Fruit fly (Drosophila melanogaster) whole organism, embryonic: Measurements from ENCODE around the gene BckdhA.
A peak's percentile ranks its signal among the peaks of the same experiment; 100 is the strongest.

Experiments
- ATbp ChIP-seq: fragments of 200-800 bp; sonication (Bioruptor generic); optimal IDR thresholded peaks from 2 replicates; lab custom pipeline; 2017; ENCODE audit warnings: missing biosample characterization, mild to moderate bottlenecking, missing genetic modification characterization, missing genetic modification reagents
- Abd-B ChIP-seq: fragments of 200-800 bp; sonication (Bioruptor generic); optimal IDR thresholded peaks from 2 replicates; lab custom pipeline; 2018; ENCODE audit warnings: missing biosample characterization, mild to moderate bottlenecking, missing genetic modification characterization, moderate library complexity
- Adf1 ChIP-seq: fragments of 200-800 bp; sonication (Bioruptor generic); IDR thresholded peaks from 2 replicates; pipeline ENCODE4 v1.3.6; 2022; ENCODE audit warnings: missing biosample characterization, missing genetic modification characterization
- Atf6 ChIP-seq: fragments of 200-800 bp; sonication (Bioruptor generic); IDR thresholded peaks from 2 replicates; pipeline ENCODE4 v1.3.6; 2022; ENCODE audit warnings: missing biosample characterization, missing genetic modification characterization
- CG1024 ChIP-seq: fragments of 200-800 bp; sonication (Bioruptor generic); IDR thresholded peaks from 2 replicates; pipeline ENCODE4 v1.3.6; 2022; ENCODE audit warnings: missing biosample characterization, missing genetic modification characterization
- CG10543 ChIP-seq: fragments of 200-800 bp; sonication (Bioruptor generic); optimal IDR thresholded peaks from 3 replicates; lab custom pipeline; 2017; ENCODE audit warnings: missing biosample characterization, mild to moderate bottlenecking, missing genetic modification characterization, moderate library complexity
- CG14667 ChIP-seq: fragments of 200-800 bp; sonication (Bioruptor generic); IDR thresholded peaks from 2 replicates; pipeline ENCODE4 v1.3.6; 2022; ENCODE audit warnings: missing biosample characterization, missing genetic modification characterization
- CG17359 ChIP-seq: fragments of 200-800 bp; sonication (Bioruptor generic); optimal IDR thresholded peaks from 3 replicates; lab custom pipeline; 2018; ENCODE audit warnings: missing biosample characterization, mild to moderate bottlenecking, missing genetic modification characterization, moderate library complexity
- CG17361 ChIP-seq: fragments of 200-800 bp; sonication (Bioruptor generic); IDR thresholded peaks from 3 replicates; pipeline ENCODE4 v1.3.6; 2022; ENCODE audit warnings: missing biosample characterization, missing genetic modification characterization
- CG17385 ChIP-seq: fragments of 200-800 bp; sonication (Bioruptor generic); optimal IDR thresholded peaks from 3 replicates; lab custom pipeline; 2018; ENCODE audit warnings: missing biosample characterization, mild to moderate bottlenecking, missing genetic modification characterization
- CG17568 ChIP-seq: fragments of 200-800 bp; sonication (Bioruptor generic); optimal IDR thresholded peaks from 2 replicates; lab custom pipeline; 2018; ENCODE audit warnings: missing biosample characterization, mild to moderate bottlenecking, missing genetic modification characterization, moderate library complexity
- CG17802 ChIP-seq: fragments of 200-800 bp; sonication (Bioruptor generic); optimal IDR thresholded peaks from 2 replicates; lab custom pipeline; 2018; ENCODE audit warnings: missing biosample characterization, mild to moderate bottlenecking, missing genetic modification characterization, moderate library complexity
- CG2120 ChIP-seq: fragments of 200-800 bp; sonication (Bioruptor generic); optimal IDR thresholded peaks from 3 replicates; lab custom pipeline; 2016; ENCODE audit warnings: missing biosample characterization, missing genetic modification characterization
- CG2678 ChIP-seq: fragments of 200-800 bp; sonication (Bioruptor generic); optimal IDR thresholded peaks from 3 replicates; lab custom pipeline; 2019; ENCODE audit warnings: missing biosample characterization, mild to moderate bottlenecking, missing genetic modification characterization, moderate library complexity
- CG2712 ChIP-seq: fragments of 200-800 bp; optimal IDR thresholded peaks from 3 replicates; lab custom pipeline; 2019; ENCODE audit warnings: missing biosample characterization, mild to moderate bottlenecking, missing genetic modification characterization, moderate library complexity
- CG2875 ChIP-seq: fragments of 200-800 bp; sonication (Bioruptor generic); optimal IDR thresholded peaks from 2 replicates; lab custom pipeline; 2017; ENCODE audit warnings: missing biosample characterization, mild to moderate bottlenecking, missing genetic modification characterization, missing genetic modification reagents
- CG33213 ChIP-seq: fragments of 200-800 bp; sonication (Bioruptor generic); optimal IDR thresholded peaks from 3 replicates; lab custom pipeline; 2016; ENCODE audit warnings: missing biosample characterization, missing genetic modification characterization
- CG4404 ChIP-seq: fragments of 200-800 bp; sonication (Bioruptor generic); IDR thresholded peaks from 2 replicates; pipeline ENCODE4 v1.3.6; 2022; ENCODE audit warnings: missing biosample characterization, missing genetic modification characterization
- CG4854 ChIP-seq: fragments of 200-800 bp; sonication (Bioruptor generic); optimal IDR thresholded peaks from 2 replicates; lab custom pipeline; 2016; ENCODE audit warnings: missing biosample characterization, missing genetic modification characterization, inconsistent platforms
- CG7372 ChIP-seq: fragments of 200-800 bp; sonication (Bioruptor generic); IDR thresholded peaks from 2 replicates; pipeline ENCODE4 v1.3.6; 2022; ENCODE audit warnings: missing biosample characterization, missing genetic modification characterization
- CG9932 ChIP-seq: fragments of 200-800 bp; sonication (Bioruptor generic); IDR thresholded peaks from 2 replicates; pipeline ENCODE4 v1.3.6; 2022; ENCODE audit warnings: missing biosample characterization, missing genetic modification characterization
- CHES-1-like ChIP-seq: fragments of 200-800 bp; sonication (Bioruptor generic); optimal IDR thresholded peaks from 2 replicates; lab custom pipeline; 2016; ENCODE audit warnings: missing biosample characterization, missing genetic modification characterization
- Dek ChIP-seq: fragments of 200-800 bp; sonication (Bioruptor generic); optimal IDR thresholded peaks from 3 replicates; lab custom pipeline; 2019; ENCODE audit warnings: missing biosample characterization, mild to moderate bottlenecking, missing genetic modification characterization, moderate library complexity
- Doc3 ChIP-seq: fragments of 200-800 bp; sonication (Bioruptor generic); IDR thresholded peaks from 3 replicates; pipeline ENCODE4 v1.3.6; 2022; ENCODE audit warnings: missing biosample characterization, missing genetic modification characterization; ENCODE audit not compliant: partially characterized antibody
- Fer2 ChIP-seq: fragments of 200-800 bp; sonication (Bioruptor generic); optimal IDR thresholded peaks from 2 replicates; lab custom pipeline; 2018; ENCODE audit warnings: missing biosample characterization, mild to moderate bottlenecking, missing genetic modification characterization, moderate library complexity
- H15 ChIP-seq: fragments of 200-800 bp; sonication (Bioruptor generic); IDR thresholded peaks from 3 replicates; pipeline ENCODE4 v1.3.6; 2022; ENCODE audit warnings: missing biosample characterization, missing genetic modification characterization
- Med ChIP-seq: fragments of 200-800 bp; sonication (Bioruptor generic); peaks from one replicate; lab custom pipeline; 2016; ENCODE audit warnings: missing biosample characterization, missing genetic modification characterization, mild to moderate bottlenecking, inconsistent platforms, moderate library complexity
- NfI ChIP-seq: fragments of 200-800 bp; sonication (Bioruptor generic); optimal IDR thresholded peaks from 3 replicates; lab custom pipeline; 2018; ENCODE audit warnings: missing biosample characterization, mild to moderate bottlenecking, missing genetic modification characterization, moderate library complexity
- PHDP ChIP-seq: fragments of 200-800 bp; sonication (Bioruptor generic); optimal IDR thresholded peaks from 3 replicates; lab custom pipeline; 2018; ENCODE audit warnings: missing biosample characterization, mild to moderate bottlenecking, missing genetic modification characterization, moderate library complexity
- Pdp1 ChIP-seq, 2 experiments: fragments of 200-800 bp; sonication (Bioruptor generic); optimal IDR thresholded peaks; 3 replicates each; lab custom pipeline; 2016; ENCODE audit warnings: missing biosample characterization in 2 of 2, missing genetic modification characterization in 2 of 2, mild to moderate bottlenecking in 1 of 2, moderate library complexity in 1 of 2
- Spps ChIP-seq: fragments of 200-800 bp; sonication (Bioruptor generic); optimal IDR thresholded peaks from 2 replicates; lab custom pipeline; 2018; ENCODE audit warnings: missing biosample characterization, mild to moderate bottlenecking, missing genetic modification characterization
- Taf1 ChIP-seq: fragments of 200-800 bp; sonication (Bioruptor generic); IDR thresholded peaks from 2 replicates; pipeline ENCODE4 v1.3.6; 2022; ENCODE audit warnings: missing biosample characterization, missing genetic modification characterization
- amos ChIP-seq: fragments of 200-800 bp; sonication (Bioruptor generic); IDR thresholded peaks from 2 replicates; pipeline ENCODE4 v1.3.6; 2022; ENCODE audit warnings: missing biosample characterization, missing genetic modification characterization; ENCODE audit not compliant: partially characterized antibody
- caup ChIP-seq: fragments of 200-800 bp; sonication (Bioruptor generic); optimal IDR thresholded peaks from 3 replicates; lab custom pipeline; 2017; ENCODE audit warnings: missing biosample characterization, mild to moderate bottlenecking, missing genetic modification characterization, moderate library complexity; ENCODE audit not compliant: severe bottlenecking
- chinmo ChIP-seq: fragments of 200-800 bp; sonication (Bioruptor generic); IDR thresholded peaks from 4 replicates; pipeline ENCODE4 v1.3.6; 2022; ENCODE audit warnings: missing biosample characterization, missing genetic modification characterization; ENCODE audit not compliant: partially characterized antibody
- cwo ChIP-seq: fragments of 200-800 bp; sonication (Bioruptor generic); optimal IDR thresholded peaks from 3 replicates; lab custom pipeline; 2017; ENCODE audit warnings: missing biosample characterization, missing genetic modification characterization, mild to moderate bottlenecking, moderate library complexity, missing genetic modification reagents
- fd64A ChIP-seq: fragments of 200-800 bp; sonication (Bioruptor generic); optimal IDR thresholded peaks from 3 replicates; lab custom pipeline; 2018; ENCODE audit warnings: missing biosample characterization, mild to moderate bottlenecking, missing genetic modification characterization
- lab ChIP-seq: fragments of 200-800 bp; sonication (Bioruptor generic); optimal IDR thresholded peaks from 3 replicates; lab custom pipeline; 2017; ENCODE audit warnings: missing biosample characterization, missing genetic modification characterization, mild to moderate bottlenecking, moderate library complexity, missing genetic modification reagents
- nerfin-2 ChIP-seq: fragments of 200-800 bp; sonication (Bioruptor generic); IDR thresholded peaks from 2 replicates; pipeline ENCODE4 v1.3.6; 2022; ENCODE audit warnings: missing biosample characterization, missing genetic modification characterization; ENCODE audit not compliant: partially characterized antibody
- p53 ChIP-seq: fragments of 200-800 bp; sonication (Bioruptor generic); optimal IDR thresholded peaks from 2 replicates; lab custom pipeline; 2016; ENCODE audit warnings: missing biosample characterization, missing genetic modification characterization
- prd ChIP-seq, 3 experiments: fragments of >200 bp in 2 of 3; fragments of 200-800 bp in 1 of 3; sonication (Bioruptor generic) in 1 of 3; optimal IDR thresholded peaks in 2 of 3; IDR thresholded peaks in 1 of 3; 2 replicates in 2 of 3; 3 replicates in 1 of 3; pipeline versions ENCODE4 v1.3.6 to Lab custom; 2017 to 2022; ENCODE audit warnings: missing biosample characterization in 1 of 3, missing genetic modification characterization in 1 of 3
- run ChIP-seq: fragments of 200-800 bp; sonication (Bioruptor generic); optimal IDR thresholded peaks from 3 replicates; lab custom pipeline; 2018; ENCODE audit warnings: missing biosample characterization, mild to moderate bottlenecking, missing genetic modification characterization
- schlank ChIP-seq: fragments of 200-800 bp; sonication (Bioruptor generic); optimal IDR thresholded peaks from 2 replicates; lab custom pipeline; 2018; ENCODE audit warnings: missing biosample characterization, mild to moderate bottlenecking, missing genetic modification characterization
- sug ChIP-seq: fragments of 200-800 bp; optimal IDR thresholded peaks from 2 replicates; lab custom pipeline; 2019; ENCODE audit warnings: missing biosample characterization, mild to moderate bottlenecking, missing genetic modification characterization, moderate library complexity
- tna ChIP-seq: fragments of 200-800 bp; sonication (Bioruptor generic); IDR thresholded peaks from 2 replicates; pipeline ENCODE4 v1.3.6; 2022; ENCODE audit warnings: missing biosample characterization, missing genetic modification characterization; ENCODE audit not compliant: partially characterized antibody
- tx ChIP-seq: fragments of 200-800 bp; sonication (Bioruptor generic); optimal IDR thresholded peaks from 2 replicates; lab custom pipeline; 2016; ENCODE audit warnings: missing biosample characterization, missing genetic modification characterization
- vnd ChIP-seq: fragments of 200-800 bp; sonication (Bioruptor generic); IDR thresholded peaks from 3 replicates; pipeline ENCODE4 v1.3.6; 2022; ENCODE audit warnings: missing biosample characterization, missing genetic modification characterization; ENCODE audit not compliant: partially characterized antibody
- yki ChIP-seq: fragments of >200 bp; optimal IDR thresholded peaks from 3 replicates; lab custom pipeline; 2018

Gene BckdhA

DNA sequence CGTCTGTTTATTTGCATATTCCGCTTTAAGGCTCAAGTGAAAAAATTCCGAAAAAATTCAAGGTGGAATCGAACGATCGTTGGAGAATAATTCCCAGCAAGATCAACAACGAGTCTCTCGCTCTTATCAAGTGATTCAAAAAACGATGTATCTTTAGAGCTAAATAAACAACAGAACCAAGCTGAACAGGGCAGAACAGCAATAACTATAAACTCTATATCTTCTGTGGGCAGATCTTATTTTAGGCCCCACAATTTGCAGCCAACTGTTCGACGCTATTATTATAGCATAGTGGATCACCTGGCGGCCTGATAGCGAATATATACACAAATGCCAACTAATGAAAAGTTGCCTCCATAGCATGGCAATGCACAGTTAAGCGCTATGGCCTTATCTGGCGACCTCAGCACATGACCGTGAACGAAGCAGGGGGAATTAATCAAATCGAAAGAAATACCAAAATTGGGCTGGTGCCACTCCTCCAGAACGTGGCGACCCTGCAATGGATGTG is 26.1 kb upstream of the BckdhA start (continued):
- TF ChIP-seq caup (GFP tag; lab: Kevin White, UChicago): peak; percentile 15
- TF ChIP-seq tna (GFP tag; lab: Robert Waterston, UW): 0 out of 2 replicates have a peak, but pooled peaks have one; percentile 15
- no peak for TF ChIP-seq amos (GFP tag; lab: Robert Waterston, UW)
- no peak for TF ChIP-seq prd (optimal IDR thresholded peaks at IDR 0.05; lab: Kevin White, UChicago)
- no peak for TF ChIP-seq prd (GFP tag; IDR thresholded peaks at IDR 0.05; lab: Robert Waterston, UW)
- TF ChIP-seq Atf6 (GFP tag; lab: Robert Waterston, UW): peak; percentile 45; the same call in 1 of the 2 replicates
- TF ChIP-seq schlank: peak; percentile 19
- TF ChIP-seq CHES-1-like (GFP tag; lab: Kevin White, UChicago): no peak
- no peak for TF ChIP-seq Fer2 (tag; lab: Kevin White, UChicago)
- no peak for TF ChIP-seq CG4404 (GFP tag; lab: Robert Waterston, UW)
- no peak for TF ChIP-seq CG2712 (tag; lab: Kevin White, UChicago)
- TF ChIP-seq sug (tag; lab: Kevin White, UChicago): peak; percentile 81
- no peak for TF ChIP-seq CG17802
- no peak for TF ChIP-seq CG17361 (GFP tag; lab: Robert Waterston, UW)
- TF ChIP-seq Adf1: no peak
- TF ChIP-seq CG14667 (GFP tag; lab: Robert Waterston, UW): no peak
- TF ChIP-seq CG4854: no peak
- TF ChIP-seq CG1024 (GFP tag; lab: Robert Waterston, UW): no peak
- no peak for TF ChIP-seq p53 (GFP tag; lab: Kevin White, UChicago)
- TF ChIP-seq CG33213: no peak
- peak; percentile 51 for TF ChIP-seq CG2120 (GFP tag; lab: Kevin White, UChicago)

- TF ChIP-seq CG17385 (peak; percentile 16), nerfin-2 (GFP tag; lab: Robert Waterston, UW) (no peak), Dek (tag; lab: Kevin White, UChicago) (peak; percentile 3), sug (tag; lab: Kevin White, UChicago) (peak; percentile 5), CG17568 (GFP tag; lab: Kevin White, UChicago) (peak; percentile 37), H15 (GFP tag; lab: Robert Waterston, UW) (no peak), Med (GFP tag; lab: Kevin White, UChicago) (peak; percentile 74), Abd-B (GFP tag; lab: Kevin White, UChicago) (no peak), CG7372 (GFP tag; lab: Robert Waterston, UW) (no peak), Taf1 (GFP tag; lab: Robert Waterston, UW) (no peak), ATbp (peak; percentile 32), chinmo (0 out of 4 replicates have a peak, but pooled peaks have one; percentile 32), CG10543 (GFP tag; lab: Kevin White, UChicago) (no peak), CG2678 (tag; lab: Kevin White, UChicago) (peak; percentile 8), cwo (peak; percentile 51), vnd (GFP tag; lab: Robert Waterston, UW) (no peak), NfI (GFP tag; lab: Kevin White, UChicago) (peak; percentile 10), PHDP (tag; lab: Kevin White, UChicago) (peak; percentile 1), Spps (tag; lab: Kevin White, UChicago) (peak; percentile 1), run (tag; lab: Kevin White, UChicago) (peak; percentile 34), CG2875 (GFP tag; lab: Kevin White, UChicago) (no peak), CG17359 (peak; percentile 14), CG9932 (no peak), fd64A (GFP tag; lab: Kevin White, UChicago) (peak; percentile 36), yki (lab: Kevin White, UChicago) (no peak), Doc3 (no peak), lab (GFP tag; lab: Kevin White, UChicago) (peak; percentile 6), tx (GFP tag; lab: Kevin White, UChicago) (no peak), Pdp1 (GFP tag; optimal IDR thresholded peaks at IDR 0.05; lab: Kevin White, UChicago) (peak in 1 of 2 experiments; percentile 60)
Observed at dm6 chr3R:9529913-9530312, 25.7 kb upstream of the BckdhA start.
